Worm (Caenorhabditis elegans): ENCODE results near the gene srbc-23.

ce11 chrV:2200402-2200801 is 47.0 kb downstream of the srbc-23 start:
- TF ChIP-seq tra-4 (tag; optimal IDR thresholded peaks at IDR 0.05) (no peak), ceh-36 (tag; optimal IDR thresholded peaks at IDR 0.05) (no peak), ama-1 (optimal IDR thresholded peaks at IDR 0.05) (no peak), tbx-11 (GFP tag; IDR thresholded peaks at IDR 0.05) (no peak), F13C5.2 (tag; optimal IDR thresholded peaks at IDR 0.05) (no peak), pes-1 (GFP tag; IDR thresholded peaks at IDR 0.05) (no peak), flt-1 (GFP tag; IDR thresholded peaks at IDR 0.05) (no peak), scrt-1 (GFP tag; IDR thresholded peaks at IDR 0.05) (no peak), sea-1 (GFP tag; conservative IDR thresholded peaks at IDR 0.05) (no peak), aly-1 (tag; optimal IDR thresholded peaks at IDR 0.05) (no peak), hmg-4 (GFP tag; optimal IDR thresholded peaks at IDR 0.05) (no peak)
